Worm (Caenorhabditis elegans) whole organism, midembryonic: ENCODE results near the gene gpa-2.

ENCODE experiments used
- T22C8.4 ChIP-seq: fragments of 200-800 bp; sonication (Bioruptor generic); IDR thresholded peaks from 2 replicates; pipeline ENCODE4 v1.3.6; 2022; ENCODE audit warnings: missing genetic modification characterization, missing compliant biosample characterization
- klf-2 ChIP-seq: fragments of 200-800 bp; sonication (Bioruptor generic); conservative IDR thresholded peaks from 2 replicates; pipeline ENCODE4 v1.3.6; 2022; ENCODE audit warnings: missing genetic modification reagents, missing genetic modification characterization, missing compliant biosample characterization
- med-1 ChIP-seq: sonication (generic microtip); optimal IDR thresholded peaks from 2 replicates; lab custom pipeline; 2017; ENCODE audit warnings: missing genetic modification characterization, mild to moderate bottlenecking, missing compliant biosample characterization, antibody characterized with exemption, missing genetic modification reagents; ENCODE audit not compliant: insufficient read depth
- ref-1 ChIP-seq: fragments of 200-800 bp; sonication (Bioruptor generic); conservative IDR thresholded peaks from 2 replicates; pipeline ENCODE4 v1.3.6; 2022; ENCODE audit warnings: missing genetic modification reagents, missing genetic modification characterization, missing compliant biosample characterization
- ztf-23 ChIP-seq: fragments of 200-800 bp; sonication (Bioruptor generic); IDR thresholded peaks from 2 replicates; pipeline ENCODE4 v1.3.6; 2022; ENCODE audit warnings: missing genetic modification reagents, missing genetic modification characterization, missing compliant biosample characterization
- ztf-29 ChIP-seq: fragments of 200-800 bp; sonication (Bioruptor generic); IDR thresholded peaks from 2 replicates; pipeline ENCODE4 v1.3.6; 2022; ENCODE audit warnings: missing genetic modification reagents, missing genetic modification characterization, missing compliant biosample characterization

DNA sequence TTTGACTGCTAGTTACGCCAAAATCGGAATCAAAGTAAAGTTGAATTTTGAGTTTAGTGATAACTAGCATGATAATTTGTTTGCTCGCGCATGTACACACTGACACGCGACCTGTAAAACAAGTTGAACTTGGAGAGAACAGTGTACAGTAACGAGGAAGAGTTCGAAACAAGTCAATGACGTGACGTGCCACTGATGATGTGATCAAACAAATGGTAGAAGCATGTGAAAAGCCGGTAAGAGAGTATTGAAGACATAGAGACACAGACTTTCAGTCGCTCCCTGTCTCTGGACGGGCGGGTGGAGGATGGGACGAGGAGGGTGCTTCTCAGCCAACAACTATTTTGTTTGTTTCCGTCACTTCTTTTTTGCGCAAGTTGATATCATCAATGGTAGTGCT lies 32.3 kb downstream of the gpa-2 start:
- no peak for TF ChIP-seq klf-2 (GFP tag; lab: Robert Waterston, UW)
- no peak for TF ChIP-seq ztf-23 (GFP tag; lab: Robert Waterston, UW)
- TF ChIP-seq ref-1 (GFP tag; lab: Robert Waterston, UW) = no peak
- no peak for TF ChIP-seq ztf-29 (GFP tag; lab: Robert Waterston, UW)
- no peak for TF ChIP-seq T22C8.4 (GFP tag; lab: Robert Waterston, UW)
- TF ChIP-seq med-1 (GFP tag; lab: Kevin White, UChicago) = no peak
